Worm (Caenorhabditis elegans) whole organism, early embryonic: ENCODE measurements around the gene nhr-118.

Experiments
- B0310.2 ChIP-seq: sonication (generic microtip); optimal IDR thresholded peaks from 2 replicates; lab custom pipeline; 2016; ENCODE audit warnings: mild to moderate bottlenecking, missing genetic modification characterization, missing compliant biosample characterization
- F13C5.2 ChIP-seq: sonication (generic microtip); optimal IDR thresholded peaks from 2 replicates; lab custom pipeline; 2017; ENCODE audit warnings: mild to moderate bottlenecking, missing genetic modification characterization, inconsistent platforms, missing compliant biosample characterization
- aly-1 ChIP-seq: sonication (generic microtip); optimal IDR thresholded peaks from 2 replicates; lab custom pipeline; 2016; ENCODE audit warnings: missing genetic modification characterization, missing compliant biosample characterization
- ama-1 ChIP-seq: fragments of 150-350 bp; optimal IDR thresholded peaks from 2 replicates; lab custom pipeline; 2014
- ceh-13 ChIP-seq: fragments of 200-800 bp; sonication (Bioruptor generic); optimal IDR thresholded peaks from 2 replicates; lab custom pipeline; 2018; ENCODE audit warnings: mild to moderate bottlenecking, missing genetic modification characterization, missing compliant biosample characterization
- ceh-36 ChIP-seq: sonication (generic microtip); optimal IDR thresholded peaks from 2 replicates; lab custom pipeline; 2016; ENCODE audit warnings: missing genetic modification characterization, inconsistent platforms, missing compliant biosample characterization
- ets-7 ChIP-seq: sonication (generic microtip); optimal IDR thresholded peaks from 2 replicates; lab custom pipeline; 2016; ENCODE audit warnings: missing genotype, missing genetic modification characterization, missing compliant biosample characterization
- flt-1 ChIP-seq: fragments of 200-800 bp; sonication (Bioruptor generic); IDR thresholded peaks from 2 replicates; pipeline ENCODE4 v1.3.6; 2022; ENCODE audit warnings: missing genetic modification characterization, missing compliant biosample characterization
- hmbx-1 ChIP-seq: sonication (generic microtip); optimal IDR thresholded peaks from 2 replicates; lab custom pipeline; 2016; ENCODE audit warnings: mild to moderate bottlenecking, missing genetic modification characterization, missing compliant biosample characterization
- hmg-4 ChIP-seq: fragments of 200-800 bp; sonication (Bioruptor generic); optimal IDR thresholded peaks from 2 replicates; lab custom pipeline; 2018; ENCODE audit warnings: mild to moderate bottlenecking, missing genetic modification characterization, missing compliant biosample characterization
- tbx-11 ChIP-seq: fragments of 200-800 bp; sonication (Bioruptor generic); IDR thresholded peaks from 2 replicates; pipeline ENCODE4 v1.3.6; 2022; ENCODE audit warnings: missing genetic modification characterization, missing compliant biosample characterization

DNA sequence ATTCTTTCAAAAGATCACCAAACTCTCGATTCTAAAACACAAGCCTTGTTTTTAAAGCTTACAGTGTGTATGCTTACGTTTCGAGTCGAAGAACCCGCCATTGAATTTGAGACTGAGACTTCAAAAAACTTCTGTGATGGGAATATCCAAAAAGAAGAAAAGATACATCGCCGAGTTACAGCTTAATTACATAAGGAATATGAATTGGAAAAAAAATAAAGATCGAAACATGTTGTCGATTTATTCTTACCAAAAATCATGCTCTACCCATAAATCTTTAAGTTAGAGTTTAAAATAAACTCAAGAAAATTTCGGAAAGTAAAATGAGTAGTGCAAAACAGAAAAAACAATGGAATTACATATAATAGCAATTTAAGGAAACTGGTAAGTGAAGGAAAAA is 21.4 kb upstream of the nhr-118 start, which contains the start of gene F13A2.10:
- TF ChIP-seq ama-1 (lab: Kevin White, UChicago) (no peak), flt-1 (GFP tag; lab: Robert Waterston, UW) (no peak), ceh-36 (tag; lab: Kevin White, UChicago) (no peak), F13C5.2 (no peak), tbx-11 (GFP tag; lab: Robert Waterston, UW) (no peak), B0310.2 (tag; lab: Kevin White, UChicago) (no peak), ceh-13 (GFP tag; lab: Kevin White, UChicago) (no peak), hmg-4 (GFP tag; lab: Kevin White, UChicago) (no peak), aly-1 (no peak), hmbx-1 (no peak), ets-7 (tag; lab: Kevin White, UChicago) (no peak)
